Worm (Caenorhabditis elegans): Measurements from ENCODE around the gene snr-3.

Gene snr-3

ce11 chrII:6528629-6529028 lies 39.1 kb upstream of the snr-3 start, which contains the start of gene C56E6.4:
Gene C56E6.4, minus strand, starts transcription at chrII:6528729.
- no peak for TF ChIP-seq gei-17 (GFP tag; optimal IDR thresholded peaks at IDR 0.05)
- no peak for TF ChIP-seq hlh-26 (GFP tag; conservative IDR thresholded peaks at IDR 0.05)
- TF ChIP-seq lag-1 (GFP tag; IDR thresholded peaks at IDR 0.05): no peak
- TF ChIP-seq ceh-40 (GFP tag; IDR thresholded peaks at IDR 0.05): no peak
- no peak for TF ChIP-seq Y95B8A.8 (GFP tag; IDR thresholded peaks at IDR 0.05)
- no peak for TF ChIP-seq pha-4 (tag; optimal IDR thresholded peaks at IDR 0.05)
- TF ChIP-seq hlh-12 (tag; optimal IDR thresholded peaks at IDR 0.05): no peak
- no peak for TF ChIP-seq ztf-25 (GFP tag; IDR thresholded peaks at IDR 0.05)
- TF ChIP-seq Y67H2A.10 (GFP tag; conservative IDR thresholded peaks at IDR 0.05): no peak
- TF ChIP-seq lsy-27 (tag; optimal IDR thresholded peaks at IDR 0.05; ENCODE audit: borderline replicate concordance, insufficient read depth): no peak
- no peak for TF ChIP-seq nhr-179 (tag; optimal IDR thresholded peaks at IDR 0.05)
- no peak for TF ChIP-seq bed-2 (GFP tag; IDR thresholded peaks at IDR 0.05)

DNA sequence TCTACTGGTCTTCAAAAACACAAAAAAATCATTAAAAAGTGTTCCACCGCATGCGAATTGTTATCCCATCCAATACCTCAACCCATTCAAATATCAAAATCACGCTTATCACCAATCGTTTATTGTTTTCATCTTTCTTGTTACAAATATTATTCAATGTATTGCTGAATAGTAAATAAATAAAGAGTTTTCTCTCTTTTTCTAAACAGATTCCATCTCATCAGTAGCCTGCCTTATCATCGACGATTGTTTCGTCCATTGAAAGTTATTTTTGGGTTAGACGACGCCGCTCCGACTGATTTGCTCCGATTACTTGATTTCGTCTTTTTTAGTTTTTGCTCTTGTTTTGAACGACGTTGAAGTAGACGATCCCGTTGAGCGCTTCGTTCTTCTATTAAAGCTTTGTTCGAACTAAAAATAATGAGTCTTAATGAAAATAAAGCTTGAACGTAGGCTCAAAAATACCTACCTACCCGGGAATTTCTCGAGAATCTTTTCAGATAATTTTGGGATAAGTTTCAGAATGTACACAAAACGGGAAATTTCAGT lies 36.6 kb upstream of the snr-3 start:
- TF ChIP-seq repo-1 (tag; optimal IDR thresholded peaks at IDR 0.05) (peak; percentile 19), hsf-1 (GFP tag; IDR thresholded peaks at IDR 0.05) (no peak), ama-1 (optimal IDR thresholded peaks at IDR 0.05) (peak; percentile 14), ama-1 (GFP tag; optimal IDR thresholded peaks at IDR 0.05) (no peak)

DNA sequence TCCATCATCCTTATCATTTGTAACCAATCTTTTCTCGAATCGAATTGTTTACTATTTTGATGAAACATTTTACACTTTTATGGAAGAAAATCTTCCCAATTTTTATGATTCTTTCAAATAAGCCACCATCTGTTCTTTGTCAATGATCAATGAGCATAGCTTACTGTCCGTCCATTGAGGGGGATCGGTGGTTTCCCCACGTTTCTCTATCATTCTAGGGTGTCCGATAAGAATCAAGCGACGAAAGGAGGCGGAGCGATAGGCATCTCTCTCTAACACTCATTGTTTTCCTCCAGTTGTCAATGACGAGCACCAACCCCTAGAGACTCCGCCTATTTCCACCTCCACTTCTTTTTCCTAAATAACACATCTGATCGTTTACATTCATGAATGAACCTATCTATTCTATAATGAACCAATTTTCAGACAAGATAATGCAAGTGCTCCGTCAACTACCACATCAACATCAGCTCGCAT lies 35.0 kb upstream of the snr-3 start, which contains the start of gene C56E6.2:
C56E6.2 (plus strand) TSS at position 427 of the 477 bp plus-strand sequence.
- TF ChIP-seq nhr-80 (tag; optimal IDR thresholded peaks at IDR 0.05): peak; percentile 43
- TF ChIP-seq ZK185.1 (tag; optimal IDR thresholded peaks at IDR 0.05; ENCODE audit: poor library complexity, severe bottlenecking): no peak
- 0 out of 2 replicates have a peak, but pooled peaks have one; percentile 35 for TF ChIP-seq ceh-40 (GFP tag; IDR thresholded peaks at IDR 0.05)
- no peak for TF ChIP-seq pha-4 (tag; optimal IDR thresholded peaks at IDR 0.05)

DNA sequence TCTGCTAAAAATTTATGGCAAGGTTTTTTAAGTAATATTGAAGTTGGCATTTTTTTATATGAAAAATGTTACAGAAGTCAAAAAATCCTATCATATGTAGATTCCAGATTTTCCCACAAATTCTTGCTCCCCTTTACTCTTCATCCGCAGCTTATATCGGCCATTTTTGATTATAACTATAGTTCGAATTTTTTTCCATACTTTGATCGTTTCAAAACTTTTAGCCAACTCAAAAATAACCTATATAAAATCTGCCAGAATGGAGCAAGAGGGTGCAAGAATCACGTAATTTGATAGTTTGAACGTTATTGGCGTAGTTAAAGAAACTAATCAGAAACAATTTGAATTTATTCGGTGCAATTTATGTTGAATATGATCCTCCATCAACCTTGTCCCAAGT lies 34.4 kb upstream of the snr-3 start:
- TF ChIP-seq attf-3 (GFP tag; conservative IDR thresholded peaks at IDR 0.05): no peak
- no peak for TF ChIP-seq hsf-1 (GFP tag; IDR thresholded peaks at IDR 0.05)
- no peak for TF ChIP-seq nhr-90 (tag; optimal IDR thresholded peaks at IDR 0.05)
- TF ChIP-seq ZK185.1 (tag; optimal IDR thresholded peaks at IDR 0.05; ENCODE audit: poor library complexity, severe bottlenecking): no peak
- no peak for TF ChIP-seq rec-8 (tag; optimal IDR thresholded peaks at IDR 0.05)
- TF ChIP-seq efl-1 (GFP tag; optimal IDR thresholded peaks at IDR 0.05): no peak
- no peak for TF ChIP-seq egl-18 (GFP tag; IDR thresholded peaks at IDR 0.05)
- TF ChIP-seq tlf-1 (GFP tag; optimal IDR thresholded peaks at IDR 0.05): no peak
- TF ChIP-seq nfya-2 (GFP tag; IDR thresholded peaks at IDR 0.05): no peak
- TF ChIP-seq hlh-26 (GFP tag; conservative IDR thresholded peaks at IDR 0.05): no peak
- TF ChIP-seq nhr-27 (tag; optimal IDR thresholded peaks at IDR 0.05): no peak
- TF ChIP-seq egl-44 (GFP tag; IDR thresholded peaks at IDR 0.05): no peak
- TF ChIP-seq gei-17 (GFP tag; optimal IDR thresholded peaks at IDR 0.05): no peak
- no peak for TF ChIP-seq Y67H2A.10 (GFP tag; conservative IDR thresholded peaks at IDR 0.05)
- TF ChIP-seq aptf-3 (GFP tag; IDR thresholded peaks at IDR 0.05): no peak

- no peak for TF ChIP-seq fkh-3 (tag; optimal IDR thresholded peaks at IDR 0.05)
- no peak for TF ChIP-seq aptf-3 (GFP tag; IDR thresholded peaks at IDR 0.05)
- TF ChIP-seq F55B11.4 (tag; optimal IDR thresholded peaks at IDR 0.05; ENCODE audit: borderline replicate concordance, insufficient read depth): no peak
- no peak for TF ChIP-seq repo-1 (tag; optimal IDR thresholded peaks at IDR 0.05)
- peak; percentile 10 for TF ChIP-seq nhr-80 (tag; optimal IDR thresholded peaks at IDR 0.05)
- TF ChIP-seq unc-62 (GFP tag; optimal IDR thresholded peaks at IDR 0.05): no peak
- TF ChIP-seq rcor-1 (GFP tag; IDR thresholded peaks at IDR 0.05): no peak
- TF ChIP-seq madf-6 (GFP tag; IDR thresholded peaks at IDR 0.05): no peak
- 0 out of 2 replicates have a peak, but pooled peaks have one; percentile 30 for TF ChIP-seq egl-44 (GFP tag; IDR thresholded peaks at IDR 0.05)
- no peak for TF ChIP-seq ceh-100 (GFP tag; IDR thresholded peaks at IDR 0.05)
- no peak for TF ChIP-seq sea-2 (GFP tag; IDR thresholded peaks at IDR 0.05)
- no peak for TF ChIP-seq ceh-91 (GFP tag; IDR thresholded peaks at IDR 0.05)
- no peak for TF ChIP-seq ZK185.1 (tag; optimal IDR thresholded peaks at IDR 0.05; ENCODE audit: poor library complexity, severe bottlenecking)
- TF ChIP-seq F49E8.2 (tag; optimal IDR thresholded peaks at IDR 0.05; ENCODE audit: insufficient read depth): no peak
- no peak for TF ChIP-seq let-607 (tag; optimal IDR thresholded peaks at IDR 0.05)
- TF ChIP-seq egl-18 (GFP tag; IDR thresholded peaks at IDR 0.05): no peak
- TF ChIP-seq hsf-1 (GFP tag; IDR thresholded peaks at IDR 0.05): no peak
- no peak for TF ChIP-seq lsl-1 (GFP tag; optimal IDR thresholded peaks at IDR 0.05)
Observed at ce11 chrII:6522622-6523254, 33.2 kb upstream of the snr-3 start.
